Fruit fly (Drosophila melanogaster): Measurements from ENCODE around the gene Prosalpha4.

Gene Prosalpha4

dm6 chrX:16323536-16323935, 47.5 kb downstream of the Prosalpha4 start:
- TF ChIP-seq MBD-R2 (GFP tag; IDR thresholded peaks at IDR 0.05) (no peak), CG3847 (GFP tag; IDR thresholded peaks at IDR 0.05) (no peak), pb (GFP tag; optimal IDR thresholded peaks at IDR 0.05) (no peak), CG7357 (GFP tag; IDR thresholded peaks at IDR 0.05) (no peak), Asciz (GFP tag; optimal IDR thresholded peaks at IDR 0.05) (no peak), CG9727 (GFP tag; optimal IDR thresholded peaks at IDR 0.05) (no peak), Sry-δ (GFP tag; optimal IDR thresholded peaks at IDR 0.05) (no peak)

DNA sequence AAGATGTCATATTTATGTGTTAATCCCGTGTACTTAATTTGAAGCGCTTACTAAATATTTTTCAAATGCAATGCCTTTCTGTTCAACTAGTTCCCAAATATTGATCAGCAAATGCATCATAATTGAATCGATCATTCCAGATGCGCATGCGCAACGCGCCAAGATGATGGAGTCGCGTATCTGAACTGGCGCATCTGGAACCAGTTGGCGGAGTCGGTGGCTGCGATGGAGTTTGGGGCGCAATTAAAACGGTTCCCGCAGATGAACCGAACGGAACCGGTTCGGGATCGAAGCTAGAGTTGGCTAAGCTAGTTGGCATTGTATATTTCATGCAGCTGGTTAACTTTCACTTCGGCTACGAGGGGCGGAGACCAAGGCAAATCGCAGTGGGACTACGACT, 49.4 kb downstream of the Prosalpha4 start, which contains the start of gene CalpC:
TSS of gene CalpC (plus strand) at position 292 of the 400 bp plus-strand sequence.
- TF ChIP-seq pzg (GFP tag; optimal IDR thresholded peaks at IDR 0.05) (peak; percentile 22), CG16863 (GFP tag; optimal IDR thresholded peaks at IDR 0.05) (no peak), CG30020 (tag; optimal IDR thresholded peaks at IDR 0.05) (peak; percentile 9), unc-4 (GFP tag; IDR thresholded peaks at IDR 0.05; ENCODE audit: partially characterized antibody) (no peak), CG17186 (GFP tag; optimal IDR thresholded peaks at IDR 0.05) (peak; percentile 58), prd (optimal IDR thresholded peaks at IDR 0.05) (no peak), prd (GFP tag; IDR thresholded peaks at IDR 0.05) (no peak), CG13894 (tag; optimal IDR thresholded peaks at IDR 0.05) (no peak), BEAF-32 (GFP tag; optimal IDR thresholded peaks at IDR 0.05) (peak; percentile 31), tx (GFP tag; optimal IDR thresholded peaks at IDR 0.05) (no peak), CG15514 (GFP tag; optimal IDR thresholded peaks at IDR 0.05) (peak; percentile 98), E2f2 (GFP tag; IDR thresholded peaks at IDR 0.05) (peak; percentile 61; the same call in 1 of the 2 replicates), CG17829 (tag; optimal IDR thresholded peaks at IDR 0.05) (no peak), Bgb (GFP tag; IDR thresholded peaks at IDR 0.05; ENCODE audit: partially characterized antibody) (peak; percentile 38; the same call in 1 of the 2 replicates), gsb (GFP tag; IDR thresholded peaks at IDR 0.05) (no peak), sim (GFP tag; IDR thresholded peaks at IDR 0.05) (no peak), MBD-R2 (GFP tag; IDR thresholded peaks at IDR 0.05) (peak; percentile 17; the same call in 1 of the 2 replicates), chinmo (GFP tag; IDR thresholded peaks at IDR 0.05; ENCODE audit: partially characterized antibody) (peak; percentile 78; the same call in 2 of the 4 replicates), knrl (GFP tag; IDR thresholded peaks at IDR 0.05; ENCODE audit: partially characterized antibody) (0 out of 3 replicates have a peak, but pooled peaks have one; percentile 21), CG6683 (GFP tag; optimal IDR thresholded peaks at IDR 0.05) (no peak), vfl (GFP tag; optimal IDR thresholded peaks at IDR 0.05) (no peak), CG15073 (GFP tag; optimal IDR thresholded peaks at IDR 0.05) (no peak), CG42726 (GFP tag; IDR thresholded peaks at IDR 0.05; ENCODE audit: partially characterized antibody) (0 out of 2 replicates have a peak, but pooled peaks have one; percentile 11), CG2116 (GFP tag; optimal IDR thresholded peaks at IDR 0.05) (peak; percentile 3), MESR4 (GFP tag; optimal IDR thresholded peaks at IDR 0.05) (peak; percentile 33), CG12769 (tag; optimal IDR thresholded peaks at IDR 0.05) (peak; percentile 46), E2f1 (GFP tag; IDR thresholded peaks at IDR 0.05) (no peak), wdn (GFP tag; IDR thresholded peaks at IDR 0.05) (no peak), CG34422 (GFP tag; IDR thresholded peaks at IDR 0.05) (no peak), Sry-β (GFP tag; optimal IDR thresholded peaks at IDR 0.05) (peak; percentile 30), Blimp-1 (GFP tag; optimal IDR thresholded peaks at IDR 0.05) (peak; percentile 40), Dref (GFP tag; IDR thresholded peaks at IDR 0.05) (peak; percentile 36; the same call in 1 of the 2 replicates), bbx (GFP tag; IDR thresholded peaks at IDR 0.05; ENCODE audit: partially characterized antibody) (0 out of 2 replicates have a peak, but pooled peaks have one; percentile 40), pnt (GFP tag; optimal IDR thresholded peaks at IDR 0.05) (no peak), sna (GFP tag; IDR thresholded peaks at IDR 0.05; ENCODE audit: partially characterized antibody) (peak; percentile 43; the same call in 1 of the 2 replicates), Sry-δ (GFP tag; optimal IDR thresholded peaks at IDR 0.05) (peak; percentile 17), CG7745 (tag; optimal IDR thresholded peaks at IDR 0.05) (no peak), stwl (tag; optimal IDR thresholded peaks at IDR 0.05) (peak; percentile 15), Jarid2 (GFP tag; optimal IDR thresholded peaks at IDR 0.05) (no peak), CG9932 (GFP tag; IDR thresholded peaks at IDR 0.05) (no peak), Dp (GFP tag; optimal IDR thresholded peaks at IDR 0.05) (peak; percentile 34), Dll (GFP tag; IDR thresholded peaks at IDR 0.05; ENCODE audit: partially characterized antibody) (peak; percentile 34; the same call in 1 of the 4 replicates)
